Worm (Caenorhabditis elegans): ENCODE measurements around the gene kqt-3.

kqt-3 gene

ce11 chrII:13756232-13756631, 60.1 kb downstream of the kqt-3 start:
- no peak for TF ChIP-seq tra-4 (tag; optimal IDR thresholded peaks at IDR 0.05)
- no peak for TF ChIP-seq ama-1 (optimal IDR thresholded peaks at IDR 0.05)
- TF ChIP-seq B0310.2 (tag; optimal IDR thresholded peaks at IDR 0.05), result no peak
- TF ChIP-seq hmg-4 (GFP tag; optimal IDR thresholded peaks at IDR 0.05), result no peak
- no peak for TF ChIP-seq hnd-1 (tag; optimal IDR thresholded peaks at IDR 0.05)
- TF ChIP-seq scrt-1 (GFP tag; IDR thresholded peaks at IDR 0.05), result no peak

ce11 chrII:13758108-13758507, 62.0 kb downstream of the kqt-3 start, which contains the start of gene arrd-13:
Gene arrd-13, plus strand, starts transcription at chrII:13758408.
- TF ChIP-seq ceh-36 (tag; optimal IDR thresholded peaks at IDR 0.05) (no peak), sea-1 (GFP tag; conservative IDR thresholded peaks at IDR 0.05) (no peak)

Data from whole organism, early embryonic.